Worm (Caenorhabditis elegans): ENCODE results near the gene dmd-5.

The dmd-5 gene

DNA sequence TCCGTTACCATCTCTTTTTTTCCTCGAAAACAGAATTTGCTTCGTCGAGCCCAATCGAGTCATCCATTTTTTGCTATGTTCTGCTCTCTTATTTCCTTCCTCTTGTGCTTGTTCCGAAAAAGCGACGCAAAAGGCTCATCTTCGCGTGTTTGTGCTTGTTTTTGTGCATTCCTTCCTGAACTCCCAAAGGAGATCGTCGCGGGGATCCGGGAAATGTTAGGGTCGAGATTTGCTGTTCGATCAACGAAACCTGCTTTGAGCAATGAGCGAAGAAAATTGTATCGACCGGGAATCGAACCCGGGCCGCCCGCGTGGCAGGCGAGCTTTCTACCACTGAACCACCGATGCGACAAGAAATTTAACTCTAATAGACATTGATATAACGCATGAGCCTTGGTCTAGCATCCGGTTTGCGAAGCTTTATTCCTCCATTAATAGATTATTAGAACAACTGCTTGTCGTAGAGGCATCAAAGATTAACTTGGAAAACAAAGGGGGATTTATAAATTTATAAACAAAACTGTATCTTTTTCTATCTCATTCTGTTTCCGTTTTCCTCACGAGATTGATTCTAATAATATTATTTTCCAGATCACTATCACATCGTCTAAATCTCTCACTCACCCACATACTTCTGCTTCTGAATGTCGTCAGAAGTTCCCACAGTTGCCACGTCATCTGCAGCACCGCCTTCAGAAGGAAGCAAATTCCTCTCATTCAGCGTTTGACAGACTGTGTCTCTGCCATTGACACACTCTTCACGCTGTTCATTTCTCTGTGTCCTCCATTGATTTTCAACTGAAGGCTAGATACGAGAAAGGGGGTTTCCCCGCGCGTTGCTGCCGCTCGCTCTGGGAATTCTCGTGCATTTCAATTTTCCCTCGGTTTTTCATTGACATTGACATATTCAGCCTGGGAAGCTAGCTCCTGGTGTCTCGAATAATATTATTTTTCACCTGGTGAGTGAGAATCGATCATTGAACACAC is 8.2 kb upstream of the dmd-5 start, which contains the start of gene K05F1.6 (continued):
- TF ChIP-seq syd-9 (tag; optimal IDR thresholded peaks at IDR 0.05) (no peak), C08G9.2 (tag; optimal IDR thresholded peaks at IDR 0.05) (peak; percentile 54), ceh-24 (tag; optimal IDR thresholded peaks at IDR 0.05) (peak; percentile 17), ceh-14 (tag; optimal IDR thresholded peaks at IDR 0.05) (peak; percentile 57), sox-4 (tag; optimal IDR thresholded peaks at IDR 0.05) (peak; percentile 67), C38D4.7 (GFP tag; optimal IDR thresholded peaks at IDR 0.05) (peak; percentile 67), elt-4 (tag; optimal IDR thresholded peaks at IDR 0.05) (no peak), sox-2 (GFP tag; IDR thresholded peaks at IDR 0.05) (no peak), pha-4 (tag; optimal IDR thresholded peaks at IDR 0.05) (no peak), dve-1 (tag; optimal IDR thresholded peaks at IDR 0.05) (peak; percentile 73), ahr-1 (tag; optimal IDR thresholded peaks at IDR 0.05) (no peak), madf-2 (tag; optimal IDR thresholded peaks at IDR 0.05) (no peak), ztf-16 (tag; optimal IDR thresholded peaks at IDR 0.05) (peak; percentile 86), ceh-30 (tag; optimal IDR thresholded peaks at IDR 0.05) (no peak), T23F11.4 (GFP tag; optimal IDR thresholded peaks at IDR 0.05) (peak; percentile 66), hlh-15 (tag; optimal IDR thresholded peaks at IDR 0.05) (peak; percentile 17), F13H6.1 (tag; optimal IDR thresholded peaks at IDR 0.05) (peak; percentile 5), ceh-48 (tag; optimal IDR thresholded peaks at IDR 0.05) (peak; percentile 31), hlh-6 (tag; optimal IDR thresholded peaks at IDR 0.05) (peak; percentile 68)

ce11 chrII:5779866-5780265 is 5.8 kb upstream of the dmd-5 start:
- TF ChIP-seq tbx-7 (tag; optimal IDR thresholded peaks at IDR 0.05) = no peak
- no peak for TF ChIP-seq pag-3 (tag; optimal IDR thresholded peaks at IDR 0.05; ENCODE audit: borderline replicate concordance)
- no peak for TF ChIP-seq pqm-1 (tag; optimal IDR thresholded peaks at IDR 0.05)
- no peak for TF ChIP-seq odd-2 (tag; optimal IDR thresholded peaks at IDR 0.05)
- TF ChIP-seq ceh-30 (tag; optimal IDR thresholded peaks at IDR 0.05) = no peak
- no peak for TF ChIP-seq ama-1 (optimal IDR thresholded peaks at IDR 0.05)
- no peak for TF ChIP-seq ceh-24 (tag; optimal IDR thresholded peaks at IDR 0.05)
- peak; percentile 11 for TF ChIP-seq tbx-2 (tag; optimal IDR thresholded peaks at IDR 0.05)
- TF ChIP-seq ceh-9 (tag; optimal IDR thresholded peaks at IDR 0.05) = no peak
- no peak for TF ChIP-seq hlh-6 (tag; optimal IDR thresholded peaks at IDR 0.05)
- TF ChIP-seq fkh-10 (GFP tag; optimal IDR thresholded peaks at IDR 0.05) = no peak
- TF ChIP-seq dve-1 (tag; optimal IDR thresholded peaks at IDR 0.05) = no peak
- no peak for TF ChIP-seq hlh-15 (tag; optimal IDR thresholded peaks at IDR 0.05)
- peak; percentile 21 for TF ChIP-seq ceh-48 (tag; optimal IDR thresholded peaks at IDR 0.05)
- TF ChIP-seq unc-42 (tag; optimal IDR thresholded peaks at IDR 0.05) = peak; percentile 67
- peak; percentile 46 for TF ChIP-seq ceh-18 (tag; optimal IDR thresholded peaks at IDR 0.05)
- no peak for TF ChIP-seq lim-6 (tag; optimal IDR thresholded peaks at IDR 0.05)
- no peak for TF ChIP-seq K02D7.2 (tag; optimal IDR thresholded peaks at IDR 0.05)
- TF ChIP-seq nfya-1 (tag; optimal IDR thresholded peaks at IDR 0.05) = peak; percentile 33
- TF ChIP-seq ref-2 (tag; optimal IDR thresholded peaks at IDR 0.05) = no peak
- TF ChIP-seq ceh-14 (tag; optimal IDR thresholded peaks at IDR 0.05) = peak; percentile 2
- TF ChIP-seq ceh-31 (tag; optimal IDR thresholded peaks at IDR 0.05) = peak; percentile 26
- no peak for TF ChIP-seq F13H6.1 (tag; optimal IDR thresholded peaks at IDR 0.05)
- no peak for TF ChIP-seq ttx-3 (tag; optimal IDR thresholded peaks at IDR 0.05)
- TF ChIP-seq ceh-6 (GFP tag; optimal IDR thresholded peaks at IDR 0.05) = no peak
- TF ChIP-seq C38D4.7 (GFP tag; optimal IDR thresholded peaks at IDR 0.05) = no peak
- TF ChIP-seq ets-4 (tag; optimal IDR thresholded peaks at IDR 0.05) = no peak
- TF ChIP-seq unc-3 (GFP tag; conservative IDR thresholded peaks at IDR 0.05) = no peak
- no peak for TF ChIP-seq unc-3 (tag; optimal IDR thresholded peaks at IDR 0.05)
- TF ChIP-seq mec-3 (tag; optimal IDR thresholded peaks at IDR 0.05; ENCODE audit: borderline replicate concordance) = no peak
- TF ChIP-seq ztf-16 (tag; optimal IDR thresholded peaks at IDR 0.05) = no peak
- no peak for TF ChIP-seq ceh-34 (tag; optimal IDR thresholded peaks at IDR 0.05)
- TF ChIP-seq elt-4 (tag; optimal IDR thresholded peaks at IDR 0.05) = no peak
- TF ChIP-seq pha-4 (tag; optimal IDR thresholded peaks at IDR 0.05) = no peak
- no peak for TF ChIP-seq T23F11.4 (GFP tag; optimal IDR thresholded peaks at IDR 0.05)
- TF ChIP-seq sox-2 (GFP tag; IDR thresholded peaks at IDR 0.05) = no peak
- TF ChIP-seq zip-5 (tag; optimal IDR thresholded peaks at IDR 0.05) = no peak
- no peak for TF ChIP-seq pros-1 (tag; optimal IDR thresholded peaks at IDR 0.05)
- peak; percentile 42 for TF ChIP-seq unc-55 (GFP tag; optimal IDR thresholded peaks at IDR 0.05)
- no peak for TF ChIP-seq hlh-8 (tag; optimal IDR thresholded peaks at IDR 0.05)
- TF ChIP-seq pax-1 (tag; optimal IDR thresholded peaks at IDR 0.05) = no peak
- TF ChIP-seq sdc-2 (tag; optimal IDR thresholded peaks at IDR 0.05) = no peak
- TF ChIP-seq hlh-13 (GFP tag; optimal IDR thresholded peaks at IDR 0.05) = no peak

Data from whole organism, late embryonic.